Fruit fly (Drosophila melanogaster) whole organism, adult: ENCODE data around the gene papi.

Experiments
- CG11617 ChIP-seq: fragments of 200-800 bp; sonication (Bioruptor generic); optimal IDR thresholded peaks from 2 replicates; lab custom pipeline; 2017; ENCODE audit warnings: mild to moderate bottlenecking, missing biosample characterization, missing genetic modification reagents, missing genetic modification characterization
- CG12768 ChIP-seq: fragments of 200-800 bp; sonication (Bioruptor generic); optimal IDR thresholded peaks from 2 replicates; lab custom pipeline; 2017; ENCODE audit warnings: missing biosample characterization, missing genetic modification characterization, mild to moderate bottlenecking, moderate library complexity, missing genetic modification reagents
- CG14711 ChIP-seq: fragments of 200-800 bp; sonication (Bioruptor generic); optimal IDR thresholded peaks from 2 replicates; lab custom pipeline; 2018; ENCODE audit warnings: missing biosample characterization, mild to moderate bottlenecking, missing genetic modification characterization, moderate library complexity
- CG1620 ChIP-seq: fragments of 200-800 bp; sonication (Bioruptor generic); optimal IDR thresholded peaks from 2 replicates; lab custom pipeline; 2016; ENCODE audit warnings: missing biosample characterization, missing genetic modification characterization
- CG33017 ChIP-seq: fragments of 200-800 bp; sonication (Bioruptor generic); optimal IDR thresholded peaks from 2 replicates; lab custom pipeline; 2018; ENCODE audit warnings: missing biosample characterization, mild to moderate bottlenecking, missing genetic modification characterization, moderate library complexity
- CG5204 ChIP-seq: fragments of 200-800 bp; sonication (Bioruptor generic); optimal IDR thresholded peaks from 2 replicates; lab custom pipeline; 2016; ENCODE audit warnings: missing biosample characterization, missing genetic modification characterization
- CG7045 ChIP-seq: fragments of 200-800 bp; sonication (Bioruptor generic); optimal IDR thresholded peaks from 2 replicates; lab custom pipeline; 2017; ENCODE audit warnings: missing biosample characterization, mild to moderate bottlenecking, missing genetic modification characterization
- Crg-1 ChIP-seq: fragments of 200-800 bp; sonication (Bioruptor generic); optimal IDR thresholded peaks from 2 replicates; lab custom pipeline; 2016; ENCODE audit warnings: missing biosample characterization, missing genetic modification characterization
- pad ChIP-seq: fragments of 200-800 bp; sonication (Bioruptor generic); optimal IDR thresholded peaks from 3 replicates; lab custom pipeline; 2017; ENCODE audit warnings: missing biosample characterization, missing genetic modification characterization, mild to moderate bottlenecking, moderate library complexity, missing genetic modification reagents

DNA sequence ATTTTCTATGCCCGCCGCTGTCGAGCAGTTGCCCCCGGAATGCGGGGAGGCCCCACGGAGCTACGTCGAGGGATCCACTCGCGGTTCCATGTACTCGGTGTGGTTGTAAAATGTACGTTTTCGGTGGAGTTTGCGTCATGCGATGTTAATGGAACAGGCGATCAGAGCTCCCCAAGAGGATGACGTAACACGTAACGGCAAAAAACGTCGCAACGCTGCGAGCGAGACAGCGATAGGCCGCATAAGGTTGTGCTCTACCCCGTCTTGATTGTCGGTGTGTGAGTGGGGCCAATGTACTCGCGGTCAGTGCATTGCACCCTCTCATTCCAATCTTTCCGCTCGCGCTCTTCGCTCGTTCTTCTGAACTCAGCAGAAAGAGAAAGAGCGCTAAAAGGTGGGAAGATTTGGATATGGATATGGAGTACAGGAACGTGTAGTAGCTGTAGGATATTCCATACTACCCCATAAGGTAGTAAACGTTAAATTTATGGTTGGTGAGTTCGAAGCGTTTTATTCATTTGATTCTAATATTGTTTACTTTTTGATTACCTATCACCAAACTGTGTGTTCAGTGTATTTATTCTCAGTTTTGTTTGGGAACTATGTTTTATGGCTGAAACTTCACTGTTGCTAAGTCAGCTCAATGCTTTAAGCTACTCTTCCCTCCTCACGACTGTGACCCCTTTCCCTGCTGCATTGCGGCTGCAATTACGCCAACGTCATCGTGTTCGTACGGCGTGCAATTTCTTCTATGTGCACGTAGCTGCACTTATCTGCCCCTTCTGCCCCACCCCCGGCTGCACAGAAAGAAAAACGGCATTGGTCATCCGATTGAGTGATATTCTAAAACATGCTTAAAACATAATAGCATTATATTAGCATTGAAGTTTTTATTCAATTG is 20.2 kb upstream of the papi start:
- TF ChIP-seq CG12768 (GFP tag; lab: Kevin White, UChicago) (peak; percentile 59), pad (peak; percentile 97), CG7045 (GFP tag; lab: Kevin White, UChicago) (no peak), CG14711 (peak; percentile 23), CG33017 (peak; percentile 6), CG1620 (no peak), CG5204 (GFP tag; lab: Kevin White, UChicago) (no peak), CG11617 (GFP tag; lab: Kevin White, UChicago) (no peak), Crg-1 (GFP tag; lab: Kevin White, UChicago) (no peak)
